Worm (Caenorhabditis elegans) whole organism, L2 larva: ENCODE results near the gene F02C9.1.

Source experiments
- Y55F3AM.14 ChIP-seq: fragments of 200-800 bp; sonication (Bioruptor generic); optimal IDR thresholded peaks from 2 replicates; lab custom pipeline; 2018; ENCODE audit warnings: mild to moderate bottlenecking, missing genetic modification characterization, missing compliant biosample characterization
- blmp-1 ChIP-seq: sonication (generic microtip); optimal IDR thresholded peaks from 2 replicates; lab custom pipeline; 2017; ENCODE audit warnings: missing genetic modification characterization, mild to moderate bottlenecking, missing compliant biosample characterization, antibody characterized with exemption, moderate library complexity; ENCODE audit not compliant: insufficient read depth
- egl-27 ChIP-seq: sonication (generic microtip); optimal IDR thresholded peaks from 3 replicates; lab custom pipeline; 2017; ENCODE audit warnings: missing biosample characterization, missing genetic modification reagents, missing genetic modification characterization
- nhr-10 ChIP-seq: sonication (generic microtip); optimal IDR thresholded peaks from 2 replicates; lab custom pipeline; 2017; ENCODE audit warnings: missing biosample characterization, missing genetic modification characterization
- nhr-11 ChIP-seq: fragments of 150-350 bp; optimal IDR thresholded peaks from 2 replicates; lab custom pipeline; 2014; ENCODE audit warnings: missing biosample characterization, missing genetic modification characterization
- nhr-6 ChIP-seq: fragments of 150-350 bp; optimal IDR thresholded peaks from 2 replicates; lab custom pipeline; 2014; ENCODE audit warnings: missing biosample characterization, missing genetic modification characterization
- nhr-77 ChIP-seq: fragments of 150-350 bp; optimal IDR thresholded peaks from 2 replicates; lab custom pipeline; 2014; ENCODE audit warnings: missing biosample characterization, missing genetic modification characterization
- ztf-11 ChIP-seq: sonication (generic microtip); optimal IDR thresholded peaks from 2 replicates; lab custom pipeline; 2017; ENCODE audit warnings: missing biosample characterization, missing genetic modification characterization

DNA sequence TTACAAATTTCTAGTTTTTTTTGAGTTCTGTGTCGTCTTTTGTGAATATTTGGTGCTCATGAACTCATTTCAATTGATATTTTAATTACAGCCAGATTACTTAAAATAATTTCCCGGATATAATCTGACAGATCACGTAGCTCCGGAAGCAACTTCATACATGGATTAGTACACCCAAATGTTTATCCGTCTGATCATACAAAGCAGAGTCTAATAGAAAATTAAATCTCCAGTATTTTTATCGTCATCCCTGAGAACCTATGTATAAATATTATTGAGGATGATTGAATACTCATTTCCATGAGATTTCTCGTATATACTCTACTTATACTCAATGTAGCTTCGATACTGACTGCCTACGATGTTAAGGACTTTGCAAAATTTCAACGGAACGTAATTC is 13.6 kb upstream of the F02C9.1 start, which contains the start of gene Y73C8C.12:
- no peak for TF ChIP-seq egl-27 (tag; lab: Kevin White, UChicago)
- TF ChIP-seq Y55F3AM.14: no peak
- TF ChIP-seq nhr-10 (tag; lab: Kevin White, UChicago): no peak
- no peak for TF ChIP-seq nhr-6 (tag; lab: Kevin White, UChicago)
- TF ChIP-seq blmp-1 (tag; lab: Kevin White, UChicago): no peak
- TF ChIP-seq ztf-11 (tag; lab: Kevin White, UChicago): no peak
- no peak for TF ChIP-seq nhr-77 (tag; lab: Kevin White, UChicago)
- TF ChIP-seq nhr-11 (tag; lab: Kevin White, UChicago): no peak
